Worm (Caenorhabditis elegans) whole organism, L1 larva: ENCODE measurements around the gene cutl-9.

Experiments
- C04F5.9 ChIP-seq: sonication (generic microtip); optimal IDR thresholded peaks from 2 replicates; lab custom pipeline; 2016; ENCODE audit warnings: missing genetic modification characterization, missing compliant biosample characterization
- ces-1 ChIP-seq: fragments of 150-350 bp; optimal IDR thresholded peaks from 2 replicates; lab custom pipeline; 2014; ENCODE audit warnings: missing biosample characterization, missing genetic modification reagents, missing genetic modification characterization
- fos-1 ChIP-seq: fragments of 150-350 bp; optimal IDR thresholded peaks from 2 replicates; lab custom pipeline; 2014; ENCODE audit warnings: missing biosample characterization, missing genetic modification characterization
- hlh-17 ChIP-seq: fragments of 200-800 bp; sonication (Bioruptor generic); optimal IDR thresholded peaks from 2 replicates; lab custom pipeline; 2018; ENCODE audit warnings: missing genetic modification characterization, mild to moderate bottlenecking, missing compliant biosample characterization, moderate library complexity, borderline replicate concordance
- jun-1 ChIP-seq: fragments of 150-350 bp; optimal IDR thresholded peaks from 2 replicates; lab custom pipeline; 2014; ENCODE audit warnings: missing biosample characterization, missing genetic modification reagents, missing genetic modification characterization
- nhr-237 ChIP-seq: fragments of 150-350 bp; optimal IDR thresholded peaks from 2 replicates; lab custom pipeline; 2014; ENCODE audit warnings: missing biosample characterization, missing genetic modification characterization
- nhr-76 ChIP-seq: sonication (generic microtip); optimal IDR thresholded peaks from 2 replicates; lab custom pipeline; 2017; ENCODE audit warnings: missing biosample characterization, missing genetic modification characterization
- xbp-1 ChIP-seq: sonication (generic microtip); optimal IDR thresholded peaks from 2 replicates; lab custom pipeline; 2016; ENCODE audit warnings: missing genetic modification characterization, missing compliant biosample characterization

The cutl-9 gene

DNA sequence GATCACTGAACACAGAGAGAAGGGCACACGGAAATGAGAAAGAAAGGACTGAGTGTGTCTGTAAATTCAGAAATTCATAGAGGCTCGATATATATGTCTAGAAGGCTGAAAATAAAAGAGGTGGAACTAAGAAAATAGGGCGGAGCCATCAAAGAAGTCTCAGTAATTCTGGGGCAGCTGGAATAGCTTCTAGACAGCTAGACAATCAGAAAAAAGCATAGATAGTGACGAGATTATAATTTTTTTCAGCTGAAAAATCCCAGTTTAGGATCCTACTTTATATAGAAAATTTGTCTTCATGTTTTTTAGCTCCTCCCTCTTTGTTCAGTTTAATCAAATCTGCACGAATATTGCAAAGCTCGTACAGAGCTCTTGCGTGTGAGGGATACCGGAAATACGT lies 43.0 kb downstream of the cutl-9 start, which contains the start of gene D2089.3 (continued):
- no peak for TF ChIP-seq hlh-17 (GFP tag; lab: Kevin White, UChicago)

DNA sequence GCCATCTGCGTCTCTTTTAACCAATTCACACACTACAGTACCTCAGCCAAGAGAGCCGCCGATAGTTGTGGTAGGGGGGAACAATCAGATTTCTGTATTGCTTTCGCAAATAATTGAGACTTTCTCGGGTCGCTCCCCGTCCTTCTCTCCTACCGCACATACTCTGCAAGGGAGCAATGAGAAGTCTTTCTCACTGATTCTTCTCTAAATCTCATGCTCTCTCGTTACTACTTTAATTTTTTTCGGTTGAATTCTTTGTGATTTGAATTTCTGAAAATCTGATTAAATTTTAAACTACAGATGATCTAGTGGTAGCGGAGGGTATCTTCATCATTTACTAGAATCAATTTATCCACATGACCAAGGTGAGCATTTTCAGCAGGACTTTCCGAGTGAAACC lies 53.2 kb downstream of the cutl-9 start, which contains the start of gene ptb-1:
TSS of gene ptb-1 (plus strand) at position 301 of the 400 bp plus-strand sequence.
- TF ChIP-seq C04F5.9 (no peak), jun-1 (no peak), nhr-237 (tag; lab: Kevin White, UChicago) (no peak), nhr-76 (tag; lab: Kevin White, UChicago) (no peak), xbp-1 (no peak), fos-1 (tag; lab: Kevin White, UChicago) (no peak), ces-1 (no peak)
